Worm (Caenorhabditis elegans) whole organism, mixed stage, embryonic: ENCODE measurements around the gene clp-9.

Experiments used
- blmp-1 ChIP-seq: fragments of 150-350 bp; optimal IDR thresholded peaks from 2 replicates; lab custom pipeline; 2014; ENCODE audit warnings: missing biosample characterization, missing genetic modification characterization
- ceh-39 ChIP-seq: fragments of 150-350 bp; optimal IDR thresholded peaks from 2 replicates; lab custom pipeline; 2014; ENCODE audit warnings: missing biosample characterization, missing genetic modification characterization
- ceh-43 ChIP-seq: fragments of 200-800 bp; sonication (Bioruptor generic); optimal IDR thresholded peaks from 2 replicates; lab custom pipeline; 2018; ENCODE audit warnings: mild to moderate bottlenecking, missing genetic modification characterization, moderate library complexity, missing compliant biosample characterization
- ceh-83 ChIP-seq: fragments of 200-800 bp; sonication (Bioruptor generic); optimal IDR thresholded peaks from 2 replicates; lab custom pipeline; 2018; ENCODE audit warnings: mild to moderate bottlenecking, missing genetic modification characterization, missing compliant biosample characterization
- ces-1 ChIP-seq: fragments of 150-350 bp; optimal IDR thresholded peaks from 2 replicates; lab custom pipeline; 2014; ENCODE audit warnings: missing biosample characterization, missing genetic modification reagents, missing genetic modification characterization
- cnd-1 ChIP-seq: fragments of 200-800 bp; sonication (Bioruptor generic); optimal IDR thresholded peaks from 2 replicates; lab custom pipeline; 2018; ENCODE audit warnings: mild to moderate bottlenecking, missing genetic modification characterization, missing compliant biosample characterization
- drap-1 ChIP-seq: fragments of 200-800 bp; sonication (Bioruptor generic); optimal IDR thresholded peaks from 3 replicates; lab custom pipeline; 2018; ENCODE audit warnings: mild to moderate bottlenecking, missing genetic modification characterization, missing compliant biosample characterization
- elt-1 ChIP-seq: sonication (generic microtip); optimal IDR thresholded peaks from 2 replicates; lab custom pipeline; 2017; ENCODE audit warnings: missing genetic modification characterization, mild to moderate bottlenecking, missing compliant biosample characterization, antibody characterized with exemption, moderate library complexity, borderline replicate concordance; ENCODE audit not compliant: insufficient read depth
- elt-3 ChIP-seq: fragments of 150-350 bp; optimal IDR thresholded peaks from 2 replicates; lab custom pipeline; 2014; ENCODE audit warnings: missing biosample characterization, missing genetic modification characterization
- flh-1 ChIP-seq: fragments of 200-800 bp; sonication (Bioruptor generic); optimal IDR thresholded peaks from 2 replicates; lab custom pipeline; 2018; ENCODE audit warnings: mild to moderate bottlenecking, missing genetic modification characterization, moderate library complexity, missing compliant biosample characterization
- ham-2 ChIP-seq: fragments of 200-800 bp; sonication (Bioruptor generic); optimal IDR thresholded peaks from 2 replicates; lab custom pipeline; 2018; ENCODE audit warnings: mild to moderate bottlenecking, missing genetic modification characterization, missing compliant biosample characterization
- hlh-1 ChIP-seq: fragments of 150-350 bp; optimal IDR thresholded peaks from 2 replicates; lab custom pipeline; 2014; ENCODE audit warnings: missing biosample characterization, missing genetic modification reagents, missing genetic modification characterization
- lin-13 ChIP-seq: fragments of 150-350 bp; optimal IDR thresholded peaks from 2 replicates; lab custom pipeline; 2014; ENCODE audit warnings: missing biosample characterization, missing genetic modification characterization
- lin-32 ChIP-seq: fragments of 200-800 bp; sonication (Bioruptor generic); optimal IDR thresholded peaks from 2 replicates; lab custom pipeline; 2018; ENCODE audit warnings: mild to moderate bottlenecking, missing genetic modification characterization, missing compliant biosample characterization
- lsy-2 ChIP-seq: fragments of 150-350 bp; optimal IDR thresholded peaks from 2 replicates; lab custom pipeline; 2014; ENCODE audit warnings: missing biosample characterization, missing genetic modification characterization
- mab-5 ChIP-seq: fragments of 150-350 bp; optimal IDR thresholded peaks from 2 replicates; lab custom pipeline; 2014; ENCODE audit warnings: missing biosample characterization, missing genetic modification characterization
- mep-1 ChIP-seq: fragments of 150-350 bp; optimal IDR thresholded peaks from 2 replicates; lab custom pipeline; 2017; ENCODE audit warnings: missing biosample characterization, missing genetic modification reagents, missing genetic modification characterization, inconsistent platforms
- mls-2 ChIP-seq: sonication (generic microtip); optimal IDR thresholded peaks from 2 replicates; lab custom pipeline; 2016; ENCODE audit warnings: mild to moderate bottlenecking, missing genetic modification characterization, moderate library complexity, missing compliant biosample characterization
- nhr-12 ChIP-seq: fragments of 150-350 bp; optimal IDR thresholded peaks from 2 replicates; lab custom pipeline; 2014; ENCODE audit warnings: missing biosample characterization, missing genetic modification characterization
- nhr-2 ChIP-seq: fragments of 150-350 bp; optimal IDR thresholded peaks from 2 replicates; lab custom pipeline; 2014; ENCODE audit warnings: missing biosample characterization, missing genetic modification characterization
- nhr-237 ChIP-seq: fragments of 150-350 bp; optimal IDR thresholded peaks from 2 replicates; lab custom pipeline; 2014; ENCODE audit warnings: missing biosample characterization, missing genetic modification characterization
- nhr-28 ChIP-seq: fragments of 150-350 bp; optimal IDR thresholded peaks from 2 replicates; lab custom pipeline; 2014; ENCODE audit warnings: missing biosample characterization, missing genetic modification characterization
- nhr-76 ChIP-seq: sonication (generic microtip); optimal IDR thresholded peaks from 2 replicates; lab custom pipeline; 2017; ENCODE audit warnings: missing biosample characterization, missing genetic modification characterization
- pha-4 ChIP-seq: fragments of 150-350 bp; optimal IDR thresholded peaks from 2 replicates; lab custom pipeline; 2018; ENCODE audit warnings: missing biosample characterization, missing genetic modification reagents, missing genetic modification characterization
- snpc-4 ChIP-seq: fragments of 150-350 bp; optimal IDR thresholded peaks from 2 replicates; lab custom pipeline; 2014; ENCODE audit warnings: missing biosample characterization, missing genetic modification characterization
- tbx-8 ChIP-seq: fragments of 200-800 bp; sonication (Bioruptor generic); optimal IDR thresholded peaks from 2 replicates; lab custom pipeline; 2018; ENCODE audit warnings: mild to moderate bottlenecking, missing genetic modification characterization, moderate library complexity, missing compliant biosample characterization
- unc-120 ChIP-seq: sonication (generic microtip); optimal IDR thresholded peaks from 2 replicates; lab custom pipeline; 2017; ENCODE audit warnings: missing genetic modification characterization, missing compliant biosample characterization; ENCODE audit not compliant: poor library complexity, severe bottlenecking
- unc-39 ChIP-seq: fragments of 150-350 bp; optimal IDR thresholded peaks from 2 replicates; lab custom pipeline; 2014; ENCODE audit warnings: missing biosample characterization, missing genetic modification characterization
- unc-62 ChIP-seq: fragments of 150-350 bp; optimal IDR thresholded peaks from 2 replicates; lab custom pipeline; 2014; ENCODE audit warnings: missing biosample characterization, missing genetic modification reagents, missing genetic modification characterization
- zip-8 ChIP-seq: fragments of 150-350 bp; optimal IDR thresholded peaks from 2 replicates; lab custom pipeline; 2014; ENCODE audit warnings: missing biosample characterization, missing genetic modification characterization
- ztf-11 ChIP-seq: fragments of 150-350 bp; optimal IDR thresholded peaks from 2 replicates; lab custom pipeline; 2014; ENCODE audit warnings: missing biosample characterization, missing genetic modification characterization

clp-9 gene

ce11 chrV:9853801-9854200 is 32.0 kb downstream of the clp-9 start:
- TF ChIP-seq ceh-83 (no peak), nhr-28 (tag; lab: Kevin White, UChicago) (no peak), snpc-4 (tag; lab: Kevin White, UChicago) (no peak), lin-13 (tag; lab: Kevin White, UChicago) (no peak), nhr-2 (tag; lab: Kevin White, UChicago) (no peak), hlh-1 (no peak), nhr-76 (tag; lab: Kevin White, UChicago) (no peak)

- TF ChIP-seq elt-3 = no peak
Observed at ce11 chrV:9848576-9848975, 37.2 kb downstream of the clp-9 start.

- TF ChIP-seq lin-13 (tag; lab: Kevin White, UChicago) (no peak), ceh-83 (no peak), drap-1 (no peak), cnd-1 (no peak), lsy-2 (tag; lab: Kevin White, UChicago) (no peak), zip-8 (tag; lab: Kevin White, UChicago) (no peak), mep-1 (tag; lab: Kevin White, UChicago) (no peak), elt-1 (tag; lab: Kevin White, UChicago) (no peak), ceh-43 (no peak), snpc-4 (tag; lab: Kevin White, UChicago) (no peak), unc-120 (no peak), lin-32 (GFP tag; lab: Kevin White, UChicago) (no peak), hlh-1 (no peak), unc-62 (GFP tag; lab: Kevin White, UChicago) (no peak), nhr-2 (tag; lab: Kevin White, UChicago) (no peak)
Observed at ce11 chrV:9843376-9843916, 42.3 kb downstream of the clp-9 start, which contains the start of gene sru-8. Gene sru-8 (plus strand): TSS chrV:9843866.

ce11 chrV:9841376-9841775 is 44.4 kb downstream of the clp-9 start, which contains the start of gene sru-36:
Gene sru-36 (plus strand): TSS chrV:9841676.
- TF ChIP-seq ces-1 (GFP tag; lab: Kevin White, UChicago) (no peak), blmp-1 (tag; lab: Kevin White, UChicago) (no peak), nhr-12 (no peak), cnd-1 (no peak), elt-3 (no peak), lsy-2 (tag; lab: Kevin White, UChicago) (no peak), ham-2 (GFP tag; lab: Kevin White, UChicago) (no peak), unc-62 (GFP tag; lab: Kevin White, UChicago) (no peak), flh-1 (GFP tag; lab: Kevin White, UChicago) (no peak), drap-1 (no peak), hlh-1 (no peak), ceh-43 (no peak), nhr-2 (tag; lab: Kevin White, UChicago) (no peak), ztf-11 (tag; lab: Kevin White, UChicago) (no peak), unc-120 (no peak), lin-13 (tag; lab: Kevin White, UChicago) (no peak), mab-5 (tag; lab: Kevin White, UChicago) (no peak), zip-8 (tag; lab: Kevin White, UChicago) (no peak), nhr-237 (tag; lab: Kevin White, UChicago) (no peak)

- TF ChIP-seq ceh-43 (no peak), mab-5 (tag; lab: Kevin White, UChicago) (no peak), mls-2 (tag; lab: Kevin White, UChicago) (no peak), ceh-39 (tag; lab: Kevin White, UChicago) (no peak), elt-1 (tag; lab: Kevin White, UChicago) (no peak), ceh-83 (no peak), nhr-28 (tag; lab: Kevin White, UChicago) (no peak), nhr-76 (tag; lab: Kevin White, UChicago) (no peak), ham-2 (GFP tag; lab: Kevin White, UChicago) (no peak), ztf-11 (tag; lab: Kevin White, UChicago) (no peak), unc-120 (no peak), pha-4 (tag; lab: Kevin White, UChicago) (no peak), nhr-12 (no peak), tbx-8 (GFP tag; lab: Kevin White, UChicago) (no peak), unc-39 (no peak), drap-1 (no peak)
Observed at ce11 chrV:9837679-9838078, 48.1 kb downstream of the clp-9 start, which contains the start of gene srsx-21. Gene srsx-21 (plus strand): TSS chrV:9837979.
